Fruit fly (Drosophila melanogaster): ENCODE measurements around the gene Eip74EF.

Gene Eip74EF

dm6 chr3L:17610896-17611711, 8.0 kb downstream of the Eip74EF start (continued):
- TF ChIP-seq CG2199 (GFP tag; IDR thresholded peaks at IDR 0.05) (no peak), CG34422 (GFP tag; IDR thresholded peaks at IDR 0.05) (no peak), CTCF (GFP tag; optimal IDR thresholded peaks at IDR 0.05) (peak; percentile 1), CG10274 (GFP tag; optimal IDR thresholded peaks at IDR 0.05) (no peak), CG12391 (tag; optimal IDR thresholded peaks at IDR 0.05) (peak; percentile 80), CG31388 (GFP tag; optimal IDR thresholded peaks at IDR 0.05) (no peak), CG10366 (GFP tag; IDR thresholded peaks at IDR 0.05) (peak; percentile 21; the same call in 1 of the 2 replicates), CG2120 (GFP tag; optimal IDR thresholded peaks at IDR 0.05) (no peak), Sin3A (optimal IDR thresholded peaks at IDR 0.05) (no peak), Hr78 (GFP tag; optimal IDR thresholded peaks at IDR 0.05) (peak in 1 of 2 experiments; percentile 36), Asciz (GFP tag; optimal IDR thresholded peaks at IDR 0.05) (peak; percentile 71), Atf-2 (GFP tag; optimal IDR thresholded peaks at IDR 0.05) (no peak), CG7271 (tag; optimal IDR thresholded peaks at IDR 0.05) (no peak), Atf6 (GFP tag; IDR thresholded peaks at IDR 0.05) (no peak), NC2α (GFP tag; optimal IDR thresholded peaks at IDR 0.05) (no peak), Gug (GFP tag; IDR thresholded peaks at IDR 0.05) (peak; percentile 40; the same call in 3 of the 4 replicates), CG8388 (GFP tag; optimal IDR thresholded peaks at IDR 0.05) (peak; percentile 72), Max (GFP tag; optimal IDR thresholded peaks at IDR 0.05) (peak; percentile 23), CG18262 (tag; optimal IDR thresholded peaks at IDR 0.05) (peak; percentile 91), CG16863 (GFP tag; optimal IDR thresholded peaks at IDR 0.05) (no peak), grau (tag; optimal IDR thresholded peaks at IDR 0.05) (peak; percentile 63), CG17829 (tag; optimal IDR thresholded peaks at IDR 0.05) (peak; percentile 69), CG13287 (GFP tag; IDR thresholded peaks at IDR 0.05; ENCODE audit: partially characterized antibody) (no peak), cas (GFP tag; IDR thresholded peaks at IDR 0.05) (no peak), CG6854 (GFP tag; optimal IDR thresholded peaks at IDR 0.05) (no peak), shn (GFP tag; optimal IDR thresholded peaks at IDR 0.05) (no peak), ara (GFP tag; IDR thresholded peaks at IDR 0.05) (peak; percentile 12; the same call in 1 of the 2 replicates), HHEX (GFP tag; optimal IDR thresholded peaks at IDR 0.05) (peak; percentile 40), CG7928 (GFP tag; optimal IDR thresholded peaks at IDR 0.05) (no peak), CG4820 (GFP tag; optimal IDR thresholded peaks at IDR 0.05) (peak; percentile 66), CG10565 (GFP tag; optimal IDR thresholded peaks at IDR 0.05) (no peak), ab (GFP tag; optimal IDR thresholded peaks at IDR 0.05) (no peak), NFAT (GFP tag; IDR thresholded peaks at IDR 0.05) (no peak), Poxn (GFP tag; IDR thresholded peaks at IDR 0.05) (no peak), Six4 (GFP tag; optimal IDR thresholded peaks at IDR 0.05) (peak; percentile 63), maf-S (GFP tag; optimal IDR thresholded peaks at IDR 0.05) (no peak), lov (optimal IDR thresholded peaks at IDR 0.05) (no peak), lov (GFP tag; IDR thresholded peaks at IDR 0.05) (0 out of 3 replicates have a peak, but pooled peaks have one; percentile 6), sd (tag; optimal IDR thresholded peaks at IDR 0.05) (no peak), CG15601 (tag; optimal IDR thresholded peaks at IDR 0.05) (peak; percentile 79), nau (GFP tag; optimal IDR thresholded peaks at IDR 0.05) (peak; percentile 45), caup (GFP tag; optimal IDR thresholded peaks at IDR 0.05; ENCODE audit: severe bottlenecking) (no peak), CG17361 (GFP tag; IDR thresholded peaks at IDR 0.05) (peak; percentile 95), NK7.1 (GFP tag; optimal IDR thresholded peaks at IDR 0.05) (no peak), CG8281 (tag; optimal IDR thresholded peaks at IDR 0.05) (peak; percentile 30), sc (optimal IDR thresholded peaks at IDR 0.05) (no peak), sc (GFP tag; optimal IDR thresholded peaks at IDR 0.05) (peak; percentile 86), Mes4 (GFP tag; optimal IDR thresholded peaks at IDR 0.05) (no peak), inv (GFP tag; IDR thresholded peaks at IDR 0.05; ENCODE audit: partially characterized antibody) (no peak), CG42726 (GFP tag; IDR thresholded peaks at IDR 0.05; ENCODE audit: partially characterized antibody) (no peak)
